Worm (Caenorhabditis elegans) whole organism, L4 larva: ENCODE data around the gene F09E10.7.
A peak's percentile ranks its signal among the peaks of the same experiment; 100 is the strongest.

Experiments used
- D1046.2 ChIP-seq: fragments of 200-800 bp; sonication (Bioruptor generic); IDR thresholded peaks from 2 replicates; pipeline ENCODE4 v1.3.6; 2022; ENCODE audit warnings: missing genetic modification characterization, missing compliant biosample characterization
- R02D3.7 ChIP-seq: fragments of 150-350 bp; sonication (generic microtip); optimal IDR thresholded peaks from 3 replicates; lab custom pipeline; 2014; ENCODE audit warnings: missing biosample characterization, missing genetic modification characterization
- Y48G9A.11 ChIP-seq: fragments of 200-800 bp; sonication (Bioruptor generic); IDR thresholded peaks from 2 replicates; pipeline ENCODE4 v1.3.6; 2022; ENCODE audit warnings: missing genetic modification reagents, missing genetic modification characterization, missing compliant biosample characterization
- Y5F2A.4 ChIP-seq: fragments of 200-800 bp; sonication (Bioruptor generic); optimal IDR thresholded peaks from 2 replicates; lab custom pipeline; 2018; ENCODE audit warnings: mild to moderate bottlenecking, missing genetic modification characterization, missing compliant biosample characterization
- Y75B8A.6 ChIP-seq: fragments of 200-800 bp; sonication (Bioruptor generic); IDR thresholded peaks from 2 replicates; pipeline ENCODE4 v1.3.6; 2022; ENCODE audit warnings: missing genetic modification reagents, missing genetic modification characterization, missing compliant biosample characterization
- aha-1 ChIP-seq: fragments of 150-350 bp; peaks from one replicate; lab custom pipeline; 2014; ENCODE audit warnings: missing biosample characterization, missing genetic modification characterization
- aly-2 ChIP-seq: sonication (generic microtip); optimal IDR thresholded peaks from 2 replicates; lab custom pipeline; 2018; ENCODE audit warnings: missing biosample characterization, missing genetic modification characterization
- ceh-28 ChIP-seq: fragments of 150-350 bp; optimal IDR thresholded peaks from 2 replicates; lab custom pipeline; 2014; ENCODE audit warnings: missing biosample characterization, missing genetic modification reagents, missing genetic modification characterization
- ceh-44 ChIP-seq: fragments of 200-800 bp; sonication (Bioruptor generic); IDR thresholded peaks from 2 replicates; pipeline ENCODE4 v1.3.6; 2022; ENCODE audit warnings: missing genetic modification reagents, missing genetic modification characterization, missing compliant biosample characterization
- ceh-62 ChIP-seq: sonication (generic microtip); optimal IDR thresholded peaks from 2 replicates; lab custom pipeline; 2017; ENCODE audit warnings: missing biosample characterization, missing genetic modification characterization
- ceh-82 ChIP-seq: sonication (generic microtip); optimal IDR thresholded peaks from 2 replicates; lab custom pipeline; 2017; ENCODE audit warnings: missing biosample characterization, missing genetic modification characterization
- daf-16 ChIP-seq, 3 experiments: sonication (generic microtip); optimal IDR thresholded peaks; 2 replicates each; lab custom pipeline; 2016 to 2017; ENCODE audit warnings: missing genetic modification characterization in 3 of 3, missing genetic modification reagents in 3 of 3, mild to moderate bottlenecking in 2 of 3, missing compliant biosample characterization in 2 of 3, missing biosample characterization in 1 of 3, moderate library complexity in 1 of 3
- dmd-6 ChIP-seq: fragments of 200-800 bp; sonication (Bioruptor generic); IDR thresholded peaks from 2 replicates; pipeline ENCODE4 v1.3.6; 2022; ENCODE audit warnings: missing genetic modification reagents, missing genetic modification characterization, missing compliant biosample characterization
- dmd-8 ChIP-seq: fragments of 200-800 bp; sonication (Bioruptor generic); IDR thresholded peaks from 2 replicates; pipeline ENCODE4 v1.3.6; 2022; ENCODE audit warnings: missing genetic modification characterization, missing compliant biosample characterization
- dpl-1 ChIP-seq: fragments of 150-350 bp; optimal IDR thresholded peaks from 2 replicates; lab custom pipeline; 2014; ENCODE audit warnings: missing biosample characterization, missing genetic modification reagents, missing genetic modification characterization
- duxl-1 ChIP-seq: sonication (generic microtip); optimal IDR thresholded peaks from 2 replicates; lab custom pipeline; 2016; ENCODE audit warnings: mild to moderate bottlenecking, missing genetic modification characterization, moderate library complexity, missing compliant biosample characterization; ENCODE audit not compliant: poor library complexity
- egl-43 ChIP-seq: fragments of 200-800 bp; sonication (Bioruptor generic); IDR thresholded peaks from 2 replicates; pipeline ENCODE4 v1.3.6; 2022; ENCODE audit warnings: missing genetic modification reagents, missing genetic modification characterization, missing compliant biosample characterization
- fkh-10 ChIP-seq: fragments of 150-350 bp; optimal IDR thresholded peaks from 2 replicates; lab custom pipeline; 2014; ENCODE audit warnings: missing biosample characterization, missing genetic modification reagents, missing genetic modification characterization
- lin-1 ChIP-seq: fragments of 200-800 bp; sonication (Bioruptor generic); IDR thresholded peaks from 2 replicates; pipeline ENCODE4 v1.3.6; 2022; ENCODE audit warnings: missing genetic modification reagents, missing genetic modification characterization, missing compliant biosample characterization
- lin-15B ChIP-seq: fragments of 150-350 bp; sonication (generic microtip); optimal IDR thresholded peaks from 3 replicates; lab custom pipeline; 2014; ENCODE audit warnings: missing biosample characterization, missing genetic modification characterization
- lin-38 ChIP-seq: fragments of 200-800 bp; sonication (Bioruptor generic); IDR thresholded peaks from 2 replicates; pipeline ENCODE4 v1.3.6; 2022; ENCODE audit warnings: missing genetic modification reagents, missing genetic modification characterization, missing compliant biosample characterization
- lin-39 ChIP-seq: fragments of 150-350 bp; optimal IDR thresholded peaks from 2 replicates; lab custom pipeline; 2014; ENCODE audit warnings: missing biosample characterization, missing genetic modification reagents, missing genetic modification characterization
- lir-3 ChIP-seq: sonication (generic microtip); optimal IDR thresholded peaks from 2 replicates; lab custom pipeline; 2016; ENCODE audit warnings: mild to moderate bottlenecking, missing genetic modification characterization, missing compliant biosample characterization
- mdl-1 ChIP-seq, 2 experiments: fragments of 150-350 bp in 1 of 2; sonication (generic microtip) in 1 of 2; optimal IDR thresholded peaks; 2 replicates each; lab custom pipeline; 2014 to 2017; ENCODE audit warnings: missing biosample characterization in 2 of 2, missing genetic modification characterization in 2 of 2
- mdt-29 ChIP-seq: fragments of 200-800 bp; sonication (Bioruptor generic); IDR thresholded peaks from 2 replicates; pipeline ENCODE4 v1.3.6; 2022; ENCODE audit warnings: missing genetic modification reagents, missing genetic modification characterization, missing compliant biosample characterization
- mep-1 ChIP-seq: fragments of 150-350 bp; sonication (generic microtip); optimal IDR thresholded peaks from 3 replicates; lab custom pipeline; 2014; ENCODE audit warnings: missing biosample characterization, missing genetic modification characterization
- mes-2 ChIP-seq: sonication (generic microtip); optimal IDR thresholded peaks from 2 replicates; lab custom pipeline; 2016; ENCODE audit warnings: missing genotype, mild to moderate bottlenecking, missing genetic modification characterization, missing compliant biosample characterization; ENCODE audit not compliant: poor library complexity, severe bottlenecking
- mxl-2 ChIP-seq: fragments of 200-800 bp; sonication (Bioruptor generic); conservative IDR thresholded peaks from 2 replicates; pipeline ENCODE4 v1.3.6; 2022; ENCODE audit warnings: missing genetic modification reagents, missing genetic modification characterization, missing compliant biosample characterization
- nhr-11 ChIP-seq: fragments of 150-350 bp; optimal IDR thresholded peaks from 2 replicates; lab custom pipeline; 2014; ENCODE audit warnings: missing biosample characterization, missing genetic modification characterization
- nhr-111 ChIP-seq: fragments of 200-800 bp; sonication (Bioruptor generic); optimal IDR thresholded peaks from 2 replicates; lab custom pipeline; 2018; ENCODE audit warnings: mild to moderate bottlenecking, missing genetic modification characterization, missing compliant biosample characterization
- nhr-28 ChIP-seq: fragments of 150-350 bp; optimal IDR thresholded peaks from 2 replicates; lab custom pipeline; 2014; ENCODE audit warnings: missing biosample characterization, missing genetic modification characterization
- nhr-42 ChIP-seq: fragments of 200-800 bp; sonication (Bioruptor generic); IDR thresholded peaks from 2 replicates; pipeline ENCODE4 v1.3.6; 2022; ENCODE audit warnings: missing genetic modification characterization, missing compliant biosample characterization
- php-3 ChIP-seq: fragments of 200-800 bp; sonication (Bioruptor generic); IDR thresholded peaks from 2 replicates; pipeline ENCODE4 v1.3.6; 2022; ENCODE audit warnings: missing genetic modification reagents, missing genetic modification characterization, missing compliant biosample characterization
- rbr-2 ChIP-seq: sonication (generic microtip); optimal IDR thresholded peaks from 2 replicates; lab custom pipeline; 2016; ENCODE audit warnings: missing genotype, missing genetic modification characterization, missing compliant biosample characterization
- saeg-2 ChIP-seq: fragments of 200-800 bp; sonication (Bioruptor generic); IDR thresholded peaks from 2 replicates; pipeline ENCODE4 v1.3.6; 2022; ENCODE audit warnings: missing genetic modification reagents, missing genetic modification characterization, missing compliant biosample characterization
- sdz-12 ChIP-seq: fragments of 200-800 bp; sonication (Bioruptor generic); optimal IDR thresholded peaks from 2 replicates; lab custom pipeline; 2018; ENCODE audit warnings: mild to moderate bottlenecking, missing genetic modification characterization, missing compliant biosample characterization
- set-16 ChIP-seq: fragments of 200-800 bp; sonication (Bioruptor generic); IDR thresholded peaks from 2 replicates; pipeline ENCODE4 v1.3.6; 2022; ENCODE audit warnings: missing genetic modification reagents, missing genetic modification characterization, missing compliant biosample characterization
- spr-1 ChIP-seq: sonication (generic microtip); optimal IDR thresholded peaks from 2 replicates; lab custom pipeline; 2016; ENCODE audit warnings: mild to moderate bottlenecking, missing genetic modification characterization, missing compliant biosample characterization
- tag-97 ChIP-seq: fragments of 200-800 bp; sonication (Bioruptor generic); IDR thresholded peaks from 2 replicates; pipeline ENCODE4 v1.3.6; 2022; ENCODE audit warnings: missing genetic modification characterization, missing compliant biosample characterization
- unc-62 ChIP-seq, 3 experiments: fragments of 150-350 bp in 1 of 3; sonication (generic microtip); optimal IDR thresholded peaks in 2 of 3; peaks in 1 of 3; 1 replicate in 1 of 3; 2 replicates in 2 of 3; lab custom pipeline; 2014 to 2017; ENCODE audit warnings: missing biosample characterization in 3 of 3, missing genetic modification characterization in 3 of 3, missing genetic modification reagents in 3 of 3, missing genotype in 1 of 3
- vab-7 ChIP-seq: fragments of 200-800 bp; sonication (Bioruptor generic); IDR thresholded peaks from 2 replicates; pipeline ENCODE4 v1.3.6; 2022; ENCODE audit warnings: missing genetic modification reagents, missing genetic modification characterization, missing compliant biosample characterization

Gene F09E10.7

DNA sequence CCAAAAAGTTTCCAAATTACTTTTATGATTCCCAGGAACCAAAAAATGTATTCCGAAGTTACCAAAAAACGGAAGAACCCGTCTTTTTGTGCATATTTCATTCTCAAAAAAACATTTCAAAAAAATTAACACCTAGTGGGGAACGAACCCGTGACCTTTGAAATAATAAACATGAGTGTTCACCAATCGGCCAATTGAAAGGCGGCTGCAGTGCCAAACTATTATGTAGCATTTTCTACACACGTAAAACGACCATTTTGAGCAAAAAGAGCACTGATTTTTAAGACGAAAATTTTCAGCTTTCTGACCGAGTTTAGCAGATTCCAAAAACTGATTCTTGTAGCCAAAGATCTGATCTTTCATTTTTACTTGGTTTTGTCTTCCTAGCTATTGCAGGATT lies 10.6 kb downstream of the F09E10.7 start:
- TF ChIP-seq ceh-82 (tag; lab: Kevin White, UChicago): no peak
- TF ChIP-seq aha-1 (tag; lab: Kevin White, UChicago): peak; percentile 77
- TF ChIP-seq egl-43 (GFP tag; lab: Robert Waterston, UW): peak; percentile 45; the same call in 1 of the 2 replicates
- no peak for TF ChIP-seq daf-16 (GFP tag; optimal IDR thresholded peaks at IDR 0.05; lab: Kevin White, UChicago)
- TF ChIP-seq daf-16 (tag; optimal IDR thresholded peaks at IDR 0.05; lab: Kevin White, UChicago): peak; percentile 8
- TF ChIP-seq duxl-1 (tag; lab: Kevin White, UChicago): no peak

DNA sequence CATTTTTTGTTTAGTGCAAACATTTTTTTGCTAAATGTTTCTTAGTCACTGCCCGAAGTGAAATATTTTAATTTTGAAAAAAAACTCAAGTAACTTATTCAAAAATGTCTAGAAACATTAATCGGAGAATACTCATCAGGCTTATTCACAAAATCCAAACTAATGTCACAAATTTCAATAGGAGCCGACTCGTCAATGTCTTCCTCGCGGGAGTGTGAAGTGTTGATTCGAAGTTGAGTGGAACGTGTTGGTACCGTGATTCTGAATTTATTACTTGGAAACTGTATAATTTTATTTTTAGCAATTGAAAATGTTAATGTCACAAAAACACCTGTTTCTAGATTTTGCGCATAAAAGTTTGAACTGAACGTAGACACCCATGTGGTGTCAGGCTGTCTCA lies 12.1 kb downstream of the F09E10.7 start:
- TF ChIP-seq Y5F2A.4 (GFP tag; lab: Kevin White, UChicago) (no peak), unc-62 (GFP tag; optimal IDR thresholded peaks at IDR 0.05 in 1 of 2; lab: Kevin White, UChicago) (peak in 1 of 2 experiments; percentile 30), unc-62 (tag; optimal IDR thresholded peaks at IDR 0.05; lab: Kevin White, UChicago) (no peak), daf-16 (GFP tag; optimal IDR thresholded peaks at IDR 0.05; lab: Kevin White, UChicago) (peak in 1 of 2 experiments; percentile 29), daf-16 (tag; optimal IDR thresholded peaks at IDR 0.05; lab: Kevin White, UChicago) (no peak), duxl-1 (tag; lab: Kevin White, UChicago) (peak; percentile 61)
- TF ChIP-seq, all 104 proteins: peak for 3

DNA sequence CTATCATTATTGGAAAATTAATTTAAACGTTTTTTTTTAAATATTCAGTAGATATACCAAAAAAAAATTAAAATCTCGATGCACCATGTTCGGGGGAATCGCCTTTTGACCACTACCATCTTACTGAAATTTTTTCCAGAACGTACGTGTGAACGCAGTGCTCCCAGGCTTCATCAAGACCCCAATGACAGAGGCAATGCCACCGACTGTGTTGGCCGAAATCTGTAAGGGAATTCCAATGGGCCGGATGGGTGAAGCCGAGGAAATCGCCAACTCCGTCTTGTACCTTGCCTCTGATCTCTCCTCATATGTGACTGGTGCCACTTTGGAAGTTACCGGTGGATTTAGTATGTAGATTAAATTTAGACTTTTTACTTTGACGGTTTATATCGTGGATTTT lies 12.9 kb downstream of the F09E10.7 start:
- TF ChIP-seq D1046.2 (0 out of 2 replicates have a peak, but pooled peaks have one; percentile 19), sdz-12 (GFP tag; lab: Kevin White, UChicago) (peak; percentile 19), lir-3 (tag; lab: Kevin White, UChicago) (no peak), vab-7 (GFP tag; lab: Robert Waterston, UW) (peak; percentile 22; the same call in 1 of the 2 replicates), Y75B8A.6 (GFP tag; lab: Robert Waterston, UW) (0 out of 2 replicates have a peak, but pooled peaks have one; percentile 25)

DNA sequence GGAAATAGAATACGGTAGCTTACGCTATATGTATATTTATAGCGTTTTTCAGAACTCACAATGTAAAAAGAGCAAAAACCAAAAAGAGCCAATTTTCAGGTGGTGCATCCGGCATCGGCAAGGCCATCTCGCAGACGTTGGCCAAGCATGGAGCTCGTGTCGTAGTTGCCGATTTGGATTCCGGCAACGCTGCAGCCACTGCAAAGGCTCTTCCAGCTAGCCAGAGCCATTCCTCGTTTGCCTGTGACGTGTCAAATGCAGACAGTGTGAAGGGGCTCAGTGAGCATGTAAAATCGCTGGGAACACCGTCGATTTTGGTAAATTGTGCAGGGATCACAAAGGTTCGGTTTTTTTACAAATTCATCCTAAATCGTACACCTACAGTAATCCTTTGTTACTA lies 14.6 kb downstream of the F09E10.7 start:
- TF ChIP-seq Y75B8A.6 (GFP tag; lab: Robert Waterston, UW) (0 out of 2 replicates have a peak, but pooled peaks have one; percentile 59), lin-1 (no peak), mxl-2 (GFP tag; lab: Robert Waterston, UW) (no peak), aly-2 (tag; lab: Kevin White, UChicago) (no peak), dpl-1 (GFP tag; lab: Kevin White, UChicago) (no peak), set-16 (GFP tag; lab: Robert Waterston, UW) (peak; percentile 53; the same call in 1 of the 2 replicates), ceh-28 (no peak), lin-39 (no peak), egl-43 (GFP tag; lab: Robert Waterston, UW) (0 out of 2 replicates have a peak, but pooled peaks have one; percentile 16), nhr-11 (no peak), ceh-62 (no peak), nhr-111 (GFP tag; lab: Kevin White, UChicago) (no peak), php-3 (no peak), dmd-8 (no peak), tag-97 (no peak), D1046.2 (0 out of 2 replicates have a peak, but pooled peaks have one; percentile 20), mdl-1 (tag; optimal IDR thresholded peaks at IDR 0.05; lab: Kevin White, UChicago) (no peak), mdt-29 (0 out of 2 replicates have a peak, but pooled peaks have one; percentile 15), dmd-6 (GFP tag; lab: Robert Waterston, UW) (no peak), nhr-42 (no peak), lin-38 (GFP tag; lab: Robert Waterston, UW) (no peak), lin-15B (tag; lab: Kevin White, UChicago) (no peak), ceh-44 (no peak), nhr-28 (tag; lab: Kevin White, UChicago) (no peak), rbr-2 (tag; lab: Kevin White, UChicago) (no peak), mep-1 (tag; lab: Kevin White, UChicago) (no peak), fkh-10 (GFP tag; lab: Kevin White, UChicago) (no peak), saeg-2 (GFP tag; lab: Robert Waterston, UW) (no peak), mes-2 (tag; lab: Kevin White, UChicago) (no peak), Y48G9A.11 (0 out of 2 replicates have a peak, but pooled peaks have one; percentile 12), R02D3.7 (tag; lab: Kevin White, UChicago) (no peak), spr-1 (no peak)
